Fruit fly (Drosophila melanogaster): ENCODE results near the gene CG1271.

The CG1271 gene

dm6 chr3L:3070274-3071204 lies 18.2 kb downstream of the CG1271 start, which contains the start of the genes CG32486 and PAN3 (continued):
- TF ChIP-seq lola (GFP tag; optimal IDR thresholded peaks at IDR 0.05) (no peak), wdn (GFP tag; IDR thresholded peaks at IDR 0.05) (no peak), Rfx (GFP tag; IDR thresholded peaks at IDR 0.05) (peak; percentile 65), CG6683 (GFP tag; optimal IDR thresholded peaks at IDR 0.05) (no peak), Oli (tag; optimal IDR thresholded peaks at IDR 0.05) (peak; percentile 9), CG5953 (GFP tag; IDR thresholded peaks at IDR 0.05) (no peak), esg (GFP tag; conservative IDR thresholded peaks at IDR 0.05) (no peak), CG13123 (GFP tag; optimal IDR thresholded peaks at IDR 0.05) (peak; percentile 20), bbx (GFP tag; IDR thresholded peaks at IDR 0.05; ENCODE audit: partially characterized antibody) (peak; percentile 84), kah (GFP tag; optimal IDR thresholded peaks at IDR 0.05) (peak; percentile 38), Chrac-16 (GFP tag; optimal IDR thresholded peaks at IDR 0.05) (no peak), cato (GFP tag; optimal IDR thresholded peaks at IDR 0.05; ENCODE audit: borderline replicate concordance) (no peak), CG1024 (GFP tag; IDR thresholded peaks at IDR 0.05) (peak; percentile 52; the same call in 1 of the 2 replicates), ac (GFP tag; optimal IDR thresholded peaks at IDR 0.05) (no peak), ci (GFP tag; IDR thresholded peaks at IDR 0.05) (peak; percentile 60; the same call in 1 of the 3 replicates), Drgx (GFP tag; IDR thresholded peaks at IDR 0.05) (peak; percentile 26; the same call in 1 of the 2 replicates), ham (GFP tag; IDR thresholded peaks at IDR 0.05) (no peak), CG13287 (GFP tag; IDR thresholded peaks at IDR 0.05; ENCODE audit: partially characterized antibody) (peak; percentile 87), gro (GFP tag; optimal IDR thresholded peaks at IDR 0.05) (peak; percentile 86), danr (GFP tag; IDR thresholded peaks at IDR 0.05) (no peak), Kr (GFP tag; optimal IDR thresholded peaks at IDR 0.05) (no peak), amos (GFP tag; IDR thresholded peaks at IDR 0.05; ENCODE audit: partially characterized antibody) (peak; percentile 92), HLH54F (GFP tag; optimal IDR thresholded peaks at IDR 0.05) (peak; percentile 10), CHES-1-like (GFP tag; optimal IDR thresholded peaks at IDR 0.05) (peak; percentile 63), dysf (GFP tag; IDR thresholded peaks at IDR 0.05) (peak; percentile 5; the same call in 1 of the 3 replicates), CG6175 (GFP tag; IDR thresholded peaks at IDR 0.05) (no peak; the same call in 2 of the 3 replicates), CG11504 (tag; optimal IDR thresholded peaks at IDR 0.05) (peak; percentile 61), tx (GFP tag; optimal IDR thresholded peaks at IDR 0.05) (no peak), Adf1 (GFP tag; IDR thresholded peaks at IDR 0.05) (peak; percentile 67), inv (GFP tag; IDR thresholded peaks at IDR 0.05; ENCODE audit: partially characterized antibody) (peak; percentile 85), Bdp1 (GFP tag; optimal IDR thresholded peaks at IDR 0.05) (no peak), ap (GFP tag; IDR thresholded peaks at IDR 0.05) (no peak), CG7839 (tag; optimal IDR thresholded peaks at IDR 0.05) (peak; percentile 30), Trl (optimal IDR thresholded peaks at IDR 0.05) (peak; percentile 31 to 49), Trl (GFP tag; optimal IDR thresholded peaks at IDR 0.05) (peak; percentile 63), CoRest (tag; optimal IDR thresholded peaks at IDR 0.05) (peak; percentile 76), Med (GFP tag) (peak; percentile 93), Ssrp (tag; optimal IDR thresholded peaks at IDR 0.05) (peak; percentile 1), CG30020 (tag; optimal IDR thresholded peaks at IDR 0.05) (peak; percentile 67), vfl (GFP tag; optimal IDR thresholded peaks at IDR 0.05) (peak; percentile 57), CG2875 (GFP tag; optimal IDR thresholded peaks at IDR 0.05) (peak; percentile 40), Oaz (GFP tag; IDR thresholded peaks at IDR 0.05) (no peak), CG10209 (GFP tag; optimal IDR thresholded peaks at IDR 0.05) (peak; percentile 48), CG5180 (GFP tag; optimal IDR thresholded peaks at IDR 0.05) (peak; percentile 19), Meics (GFP tag; optimal IDR thresholded peaks at IDR 0.05) (peak; percentile 33), CG15479 (GFP tag; optimal IDR thresholded peaks at IDR 0.05) (no peak), Hr78 (GFP tag; optimal IDR thresholded peaks at IDR 0.05) (peak in 1 of 2 experiments; percentile 5)
